Fruit fly (Drosophila melanogaster) whole organism, embryonic: Measurements from ENCODE around the gene CG31549.
A peak's percentile ranks its signal among the peaks of the same experiment; 100 is the strongest.

Source experiments
- CG10366 ChIP-seq: fragments of 200-800 bp; sonication (Bioruptor generic); IDR thresholded peaks from 2 replicates; pipeline ENCODE4 v1.3.6; 2022; ENCODE audit warnings: missing biosample characterization, missing genetic modification characterization
- CG13424 ChIP-seq: fragments of 200-800 bp; sonication (Bioruptor generic); optimal IDR thresholded peaks from 2 replicates; lab custom pipeline; 2019; ENCODE audit warnings: missing biosample characterization, mild to moderate bottlenecking, missing genetic modification characterization, moderate library complexity
- CG14441 ChIP-seq: fragments of 200-800 bp; sonication (Bioruptor generic); IDR thresholded peaks from 2 replicates; pipeline ENCODE4 v1.3.6; 2022; ENCODE audit warnings: missing biosample characterization, missing genetic modification characterization
- CG17802 ChIP-seq: fragments of 200-800 bp; sonication (Bioruptor generic); optimal IDR thresholded peaks from 2 replicates; lab custom pipeline; 2018; ENCODE audit warnings: missing biosample characterization, mild to moderate bottlenecking, missing genetic modification characterization, moderate library complexity
- CG18262 ChIP-seq: fragments of 200-800 bp; optimal IDR thresholded peaks from 3 replicates; lab custom pipeline; 2019; ENCODE audit warnings: missing biosample characterization, mild to moderate bottlenecking, missing genetic modification characterization, moderate library complexity
- CG31224 ChIP-seq: fragments of 200-800 bp; sonication (Bioruptor generic); IDR thresholded peaks from 2 replicates; pipeline ENCODE4 v1.3.6; 2022; ENCODE audit warnings: missing biosample characterization, missing genetic modification characterization
- CG31365 ChIP-seq: fragments of 200-800 bp; sonication (Bioruptor generic); optimal IDR thresholded peaks from 2 replicates; lab custom pipeline; 2018; ENCODE audit warnings: missing biosample characterization, mild to moderate bottlenecking, missing genetic modification characterization
- CG4360 ChIP-seq: fragments of 200-800 bp; sonication (Bioruptor generic); IDR thresholded peaks from 2 replicates; pipeline ENCODE4 v1.3.6; 2022; ENCODE audit warnings: missing biosample characterization, missing genetic modification characterization
- CG4424 ChIP-seq: fragments of 200-800 bp; sonication (Bioruptor generic); optimal IDR thresholded peaks from 3 replicates; lab custom pipeline; 2016; ENCODE audit warnings: missing biosample characterization, missing genetic modification characterization
- CG8089 ChIP-seq: fragments of 200-800 bp; sonication (Bioruptor generic); optimal IDR thresholded peaks from 3 replicates; lab custom pipeline; 2016; ENCODE audit warnings: missing biosample characterization, missing genetic modification characterization
- CG8478 ChIP-seq: fragments of >200 bp; optimal IDR thresholded peaks from 2 replicates; lab custom pipeline; 2018
- CG9215 ChIP-seq: fragments of 200-800 bp; sonication (Bioruptor generic); IDR thresholded peaks from 2 replicates; pipeline ENCODE4 v1.3.6; 2022; ENCODE audit warnings: missing biosample characterization, missing genetic modification characterization
- CG9437 ChIP-seq: fragments of 200-800 bp; sonication (Bioruptor generic); optimal IDR thresholded peaks from 2 replicates; lab custom pipeline; 2018; ENCODE audit warnings: missing biosample characterization, mild to moderate bottlenecking, missing genetic modification characterization
- CG9609 ChIP-seq: fragments of 200-800 bp; sonication (Bioruptor generic); optimal IDR thresholded peaks from 3 replicates; lab custom pipeline; 2016; ENCODE audit warnings: missing biosample characterization, missing genetic modification characterization
- CTCF ChIP-seq: fragments of 200-800 bp; sonication (Bioruptor generic); optimal IDR thresholded peaks from 2 replicates; lab custom pipeline; 2017; ENCODE audit warnings: missing biosample characterization, mild to moderate bottlenecking, missing genetic modification characterization, moderate library complexity
- CkIIα-i1 ChIP-seq: fragments of 200-800 bp; sonication (Bioruptor generic); IDR thresholded peaks from 2 replicates; pipeline ENCODE4 v1.3.6; 2022; ENCODE audit warnings: missing biosample characterization, missing genetic modification characterization
- D ChIP-seq, 2 experiments: fragments of 200-800 bp in 1 of 2; fragments of >200 bp in 1 of 2; sonication (Bioruptor generic) in 1 of 2; optimal IDR thresholded peaks; 2 replicates in 1 of 2; 3 replicates in 1 of 2; lab custom pipeline; 2017; ENCODE audit warnings: mild to moderate bottlenecking in 1 of 2, missing biosample characterization in 1 of 2, missing genetic modification characterization in 1 of 2, missing genetic modification reagents in 1 of 2
- Dek ChIP-seq: fragments of 200-800 bp; sonication (Bioruptor generic); optimal IDR thresholded peaks from 3 replicates; lab custom pipeline; 2019; ENCODE audit warnings: missing biosample characterization, mild to moderate bottlenecking, missing genetic modification characterization, moderate library complexity
- Eip74EF ChIP-seq, 2 experiments: fragments of 200-800 bp in 1 of 2; fragments of >200 bp in 1 of 2; sonication (Bioruptor generic) in 1 of 2; optimal IDR thresholded peaks; 2 replicates each; lab custom pipeline; 2017 to 2019; ENCODE audit warnings: missing biosample characterization in 2 of 2, missing genetic modification characterization in 2 of 2, mild to moderate bottlenecking in 1 of 2, moderate library complexity in 1 of 2
- Elba2 ChIP-seq: fragments of 200-800 bp; sonication (Bioruptor generic); optimal IDR thresholded peaks from 3 replicates; lab custom pipeline; 2016; ENCODE audit warnings: missing biosample characterization, missing genetic modification characterization
- Ets97D ChIP-seq: fragments of 200-800 bp; sonication (Bioruptor generic); optimal IDR thresholded peaks from 3 replicates; lab custom pipeline; 2016; ENCODE audit warnings: missing biosample characterization, missing genetic modification characterization
- HHEX ChIP-seq: fragments of 200-800 bp; sonication (Bioruptor generic); optimal IDR thresholded peaks from 3 replicates; lab custom pipeline; 2017; ENCODE audit warnings: missing biosample characterization, mild to moderate bottlenecking, missing genetic modification characterization, missing genetic modification reagents
- HLH54F ChIP-seq: fragments of 200-800 bp; sonication (Bioruptor generic); optimal IDR thresholded peaks from 3 replicates; lab custom pipeline; 2016; ENCODE audit warnings: missing biosample characterization, missing genetic modification characterization
- Lhr ChIP-seq: fragments of 200-800 bp; sonication (Bioruptor generic); optimal IDR thresholded peaks from 3 replicates; lab custom pipeline; 2017; ENCODE audit warnings: mild to moderate bottlenecking, missing biosample characterization, missing genetic modification reagents, missing genetic modification characterization
- Med ChIP-seq: fragments of 200-800 bp; sonication (Bioruptor generic); peaks from one replicate; lab custom pipeline; 2016; ENCODE audit warnings: missing biosample characterization, missing genetic modification characterization, mild to moderate bottlenecking, inconsistent platforms, moderate library complexity
- Mrtf ChIP-seq: fragments of 200-800 bp; sonication (Bioruptor generic); IDR thresholded peaks from 3 replicates; pipeline ENCODE4 v1.3.6; 2022; ENCODE audit warnings: missing biosample characterization, missing genetic modification characterization
- Myb ChIP-seq: fragments of 200-800 bp; sonication (Bioruptor generic); optimal IDR thresholded peaks from 2 replicates; lab custom pipeline; 2016; ENCODE audit warnings: missing biosample characterization, missing genetic modification characterization
- Oaz ChIP-seq: fragments of 200-800 bp; sonication (Bioruptor generic); IDR thresholded peaks from 2 replicates; pipeline ENCODE4 v1.3.6; 2022; ENCODE audit warnings: missing biosample characterization, missing genetic modification characterization
- Pdp1 ChIP-seq, 2 experiments: fragments of 200-800 bp; sonication (Bioruptor generic); optimal IDR thresholded peaks; 3 replicates each; lab custom pipeline; 2016; ENCODE audit warnings: missing biosample characterization in 2 of 2, missing genetic modification characterization in 2 of 2, mild to moderate bottlenecking in 1 of 2, moderate library complexity in 1 of 2
- Ptx1 ChIP-seq: fragments of 200-800 bp; sonication (Bioruptor generic); IDR thresholded peaks from 2 replicates; pipeline ENCODE4 v1.3.6; 2022; ENCODE audit warnings: missing biosample characterization, missing genetic modification characterization
- Sox102F ChIP-seq: fragments of 200-800 bp; sonication (Bioruptor generic); optimal IDR thresholded peaks from 2 replicates; lab custom pipeline; 2018; ENCODE audit warnings: missing biosample characterization, mild to moderate bottlenecking, missing genetic modification characterization, moderate library complexity
- Sry-β ChIP-seq: fragments of 200-800 bp; sonication (Bioruptor generic); optimal IDR thresholded peaks from 2 replicates; lab custom pipeline; 2018; ENCODE audit warnings: missing biosample characterization, mild to moderate bottlenecking, missing genetic modification characterization, moderate library complexity
- Tbp ChIP-seq: fragments of >200 bp; optimal IDR thresholded peaks from 2 replicates; lab custom pipeline; 2018; ENCODE audit warnings: missing biosample characterization, missing genetic modification characterization
- Xrp1 ChIP-seq: fragments of 200-800 bp; sonication (Bioruptor generic); IDR thresholded peaks from 2 replicates; pipeline ENCODE4 v1.3.6; 2022; ENCODE audit warnings: missing biosample characterization, missing genetic modification characterization
- ab ChIP-seq: fragments of 200-800 bp; sonication (Bioruptor generic); optimal IDR thresholded peaks from 2 replicates; lab custom pipeline; 2016; ENCODE audit warnings: missing biosample characterization, missing genetic modification characterization
- abd-A ChIP-seq: fragments of 200-800 bp; sonication (Bioruptor generic); optimal IDR thresholded peaks from 3 replicates; lab custom pipeline; 2019; ENCODE audit warnings: missing biosample characterization, mild to moderate bottlenecking, missing genetic modification characterization, moderate library complexity
- ato ChIP-seq: fragments of 200-800 bp; sonication (Bioruptor generic); IDR thresholded peaks from 2 replicates; pipeline ENCODE4 v1.3.6; 2022; ENCODE audit warnings: missing biosample characterization, missing genetic modification characterization; ENCODE audit not compliant: partially characterized antibody
- chinmo ChIP-seq: fragments of 200-800 bp; sonication (Bioruptor generic); IDR thresholded peaks from 4 replicates; pipeline ENCODE4 v1.3.6; 2022; ENCODE audit warnings: missing biosample characterization, missing genetic modification characterization; ENCODE audit not compliant: partially characterized antibody
- dysf ChIP-seq: fragments of 200-800 bp; sonication (Bioruptor generic); IDR thresholded peaks from 3 replicates; pipeline ENCODE4 v1.3.6; 2022; ENCODE audit warnings: missing biosample characterization, missing genetic modification characterization
- exex ChIP-seq: fragments of 200-800 bp; sonication (Bioruptor generic); optimal IDR thresholded peaks from 4 replicates; lab custom pipeline; 2018; ENCODE audit warnings: missing biosample characterization, mild to moderate bottlenecking, missing genetic modification characterization, moderate library complexity
- gcm2 ChIP-seq: fragments of 200-800 bp; sonication (Bioruptor generic); optimal IDR thresholded peaks from 2 replicates; lab custom pipeline; 2016; ENCODE audit warnings: missing biosample characterization, missing genetic modification characterization
- insv ChIP-seq, 2 experiments: fragments of 200-800 bp; sonication (Bioruptor generic); optimal IDR thresholded peaks; 3 replicates each; lab custom pipeline; 2016 to 2018; ENCODE audit warnings: missing biosample characterization in 2 of 2, missing genetic modification characterization in 2 of 2
- org-1 ChIP-seq: fragments of 200-800 bp; sonication (Bioruptor generic); optimal IDR thresholded peaks from 2 replicates; lab custom pipeline; 2017; ENCODE audit warnings: missing biosample characterization, missing genetic modification characterization
- rib ChIP-seq: fragments of 200-800 bp; sonication (Bioruptor generic); IDR thresholded peaks from 2 replicates; pipeline ENCODE4 v1.3.6; 2022; ENCODE audit warnings: missing biosample characterization, missing genetic modification characterization
- sr ChIP-seq: fragments of 200-800 bp; sonication (Bioruptor generic); IDR thresholded peaks from 3 replicates; pipeline ENCODE4 v1.3.6; 2022; ENCODE audit warnings: missing biosample characterization, missing genetic modification characterization

The CG31549 gene

DNA sequence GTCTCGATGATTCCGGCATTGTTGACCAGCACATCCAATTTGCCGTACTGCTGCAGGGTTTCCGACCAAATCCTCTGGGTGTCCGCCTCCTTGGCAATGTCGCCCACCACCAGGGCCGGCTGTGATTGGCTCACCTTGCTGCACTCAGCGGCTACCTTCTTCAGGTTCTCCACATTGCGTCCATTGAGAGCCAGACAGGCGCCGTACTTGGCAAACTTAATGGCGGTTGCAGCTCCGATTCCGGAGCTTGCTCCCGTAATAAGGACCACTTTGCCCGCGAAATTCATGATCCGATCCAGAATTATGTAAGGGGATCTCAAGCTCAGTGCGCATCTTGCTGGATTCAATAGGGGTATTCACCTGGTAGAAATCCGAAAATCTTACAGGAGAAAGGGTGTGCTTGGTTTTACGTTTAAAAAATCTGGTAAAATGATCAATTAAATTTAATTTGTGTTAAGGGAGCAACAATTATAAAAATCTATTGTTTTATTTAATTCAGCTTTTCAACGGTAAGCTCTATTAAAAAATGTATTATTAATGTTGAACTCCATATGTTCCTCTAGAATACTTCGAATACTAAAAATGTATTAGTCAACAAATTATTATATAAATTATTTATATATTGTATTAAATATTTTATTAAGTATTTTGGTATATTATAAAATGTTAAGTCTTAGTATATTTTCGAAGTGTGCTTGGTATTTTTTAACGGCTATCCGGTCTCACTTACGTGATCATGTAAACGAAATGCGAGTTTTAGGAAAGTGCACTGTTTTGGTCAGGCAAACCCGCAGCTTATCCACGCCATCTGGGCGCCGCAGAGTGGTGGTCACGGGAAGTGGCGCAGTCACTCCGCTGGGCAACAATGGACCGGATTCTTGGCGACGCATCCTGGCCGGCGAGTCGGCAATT is 4.8 kb downstream of the CG31549 start, which contains the start of the genes CG31548 and CG12170 (continued):
- TF ChIP-seq Sox102F (GFP tag; lab: Kevin White, UChicago), result no peak
- TF ChIP-seq abd-A, result no peak
- no peak for TF ChIP-seq Tbp (GFP tag; lab: Kevin White, UChicago)
- TF ChIP-seq gcm2, result no peak
- TF ChIP-seq CG9609 (GFP tag; lab: Kevin White, UChicago), result peak; percentile 2
- peak in 1 of 2 experiments; percentile 4 for TF ChIP-seq Eip74EF (GFP tag; optimal IDR thresholded peaks at IDR 0.05; lab: Kevin White, UChicago)
- TF ChIP-seq CG9437, result peak; percentile 95
- TF ChIP-seq CG8478 (lab: Kevin White, UChicago), result no peak
- no peak for TF ChIP-seq insv (GFP tag; optimal IDR thresholded peaks at IDR 0.05; lab: Kevin White, UChicago)
- peak; percentile 49 for TF ChIP-seq CG4424 (GFP tag; lab: Kevin White, UChicago)
- peak; percentile 14 for TF ChIP-seq Ets97D
- no peak for TF ChIP-seq Dek (tag; lab: Kevin White, UChicago)
- TF ChIP-seq CG17802 (tag; lab: Kevin White, UChicago), result no peak
- TF ChIP-seq CG31365 (tag; lab: Kevin White, UChicago), result no peak
- no peak for TF ChIP-seq chinmo (GFP tag; lab: Robert Waterston, UW)

DNA sequence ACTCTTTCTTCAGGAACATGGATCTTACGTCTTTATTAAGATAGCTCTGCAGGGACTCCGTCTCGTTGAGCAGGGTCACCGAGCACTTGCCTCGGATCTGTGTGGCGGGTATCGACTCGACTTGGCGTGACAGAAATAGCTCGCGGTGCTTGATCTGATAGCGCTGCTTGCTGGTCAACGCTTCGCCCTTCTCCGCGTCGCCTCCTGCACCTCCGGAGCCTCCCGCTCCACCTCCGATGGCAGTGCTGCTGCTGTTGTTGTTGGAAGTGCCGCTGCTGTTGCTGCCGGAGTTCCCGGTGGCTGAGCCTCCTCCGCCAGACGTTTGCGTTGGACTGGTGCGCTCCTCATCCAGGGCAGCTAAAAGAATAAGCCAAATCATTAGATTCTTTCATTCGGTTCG is 11.4 kb downstream of the CG31549 start:
- TF ChIP-seq ab, result no peak
- peak; percentile 60 for TF ChIP-seq Med (GFP tag; lab: Kevin White, UChicago)

DNA sequence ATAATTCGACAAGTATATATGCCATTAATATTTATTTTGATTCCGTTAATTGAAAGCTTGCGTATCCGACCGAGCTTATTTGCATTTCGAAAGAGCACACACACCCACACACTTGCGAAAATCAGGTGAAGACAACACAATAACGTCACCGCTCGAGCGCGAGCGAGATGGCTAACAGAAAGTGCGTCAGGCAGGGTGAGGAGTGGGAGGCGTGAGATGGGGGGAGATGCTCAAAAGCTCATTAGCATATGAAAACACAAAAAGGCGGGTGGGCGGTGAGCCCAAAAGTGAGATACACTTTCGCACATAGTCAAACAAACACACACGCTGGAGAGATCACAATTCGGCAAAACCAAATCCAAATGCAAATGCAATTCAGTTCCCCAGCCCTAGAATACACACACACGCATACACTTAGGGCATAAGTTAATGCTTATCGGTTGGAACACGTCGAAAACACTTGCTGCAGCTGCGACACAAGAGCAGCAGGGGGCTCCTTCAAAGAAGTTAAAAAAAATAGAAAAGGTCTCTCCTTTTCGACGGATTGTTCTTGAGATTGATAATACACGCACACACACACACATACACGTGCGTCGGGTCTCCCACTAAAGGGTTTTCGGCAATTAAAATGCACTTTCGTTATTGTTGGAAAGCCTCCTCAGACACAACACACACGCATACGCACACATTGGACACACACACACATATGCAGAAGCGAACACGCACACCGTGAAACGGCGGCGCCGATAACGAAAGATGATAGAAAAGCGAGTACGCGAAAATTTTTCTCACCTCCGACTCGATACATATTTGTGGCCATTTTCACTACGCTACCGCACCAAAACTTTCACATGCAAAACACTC is 15.9 kb downstream of the CG31549 start:
- TF ChIP-seq dysf (GFP tag; lab: Robert Waterston, UW) (no peak), Pdp1 (GFP tag; optimal IDR thresholded peaks at IDR 0.05; lab: Kevin White, UChicago) (peak in 1 of 2 experiments; percentile 45), Elba2 (GFP tag; lab: Kevin White, UChicago) (no peak), Oaz (GFP tag; lab: Robert Waterston, UW) (no peak), HHEX (GFP tag; lab: Kevin White, UChicago) (no peak), CkIIα-i1 (no peak), CG9215 (no peak), CG8089 (GFP tag; lab: Kevin White, UChicago) (no peak), sr (GFP tag; lab: Robert Waterston, UW) (peak; percentile 85), CG31224 (GFP tag; lab: Robert Waterston, UW) (no peak), Sry-β (GFP tag; lab: Kevin White, UChicago) (no peak), CG18262 (tag; lab: Kevin White, UChicago) (no peak), ato (no peak), Myb (GFP tag; lab: Kevin White, UChicago) (no peak), rib (GFP tag; lab: Robert Waterston, UW) (peak; percentile 8), Lhr (no peak), Ptx1 (GFP tag; lab: Robert Waterston, UW) (no peak), CG10366 (no peak), CG14441 (GFP tag; lab: Robert Waterston, UW) (no peak), D (optimal IDR thresholded peaks at IDR 0.05; lab: Kevin White, UChicago) (peak; percentile 46), D (GFP tag; optimal IDR thresholded peaks at IDR 0.05; lab: Kevin White, UChicago) (no peak), HLH54F (no peak), CTCF (GFP tag; lab: Kevin White, UChicago) (no peak), CG4360 (GFP tag; lab: Robert Waterston, UW) (no peak), org-1 (GFP tag; lab: Kevin White, UChicago) (no peak), exex (tag; lab: Kevin White, UChicago) (no peak), Xrp1 (GFP tag; lab: Robert Waterston, UW) (no peak; the same call in 1 of the 2 replicates), Mrtf (GFP tag; lab: Robert Waterston, UW) (no peak), CG13424 (tag; lab: Kevin White, UChicago) (no peak)
